Fruit fly (Drosophila melanogaster) whole organism, embryonic: Measurements from ENCODE around the gene CG5644.

Experiments
- Aef1 ChIP-seq: fragments of 200-800 bp; sonication (Bioruptor generic); IDR thresholded peaks from 3 replicates; pipeline ENCODE4 v1.3.6; 2022; ENCODE audit warnings: missing biosample characterization, missing genetic modification characterization
- B-H2 ChIP-seq: fragments of 200-800 bp; sonication (Bioruptor generic); optimal IDR thresholded peaks from 2 replicates; lab custom pipeline; 2018; ENCODE audit warnings: missing biosample characterization, mild to moderate bottlenecking, missing genetic modification characterization
- BtbVII ChIP-seq: fragments of 200-800 bp; sonication (Bioruptor generic); optimal IDR thresholded peaks from 3 replicates; lab custom pipeline; 2017; ENCODE audit warnings: missing biosample characterization, mild to moderate bottlenecking, missing genetic modification characterization
- CG10959 ChIP-seq: fragments of 200-800 bp; sonication (Bioruptor generic); IDR thresholded peaks from 2 replicates; pipeline ENCODE4 v1.3.6; 2022; ENCODE audit warnings: missing biosample characterization, missing genetic modification characterization
- CG12659 ChIP-seq: fragments of 200-800 bp; sonication (Bioruptor generic); optimal IDR thresholded peaks from 3 replicates; lab custom pipeline; 2017; ENCODE audit warnings: mild to moderate bottlenecking, missing biosample characterization, missing genetic modification reagents, missing genetic modification characterization
- CG12744 ChIP-seq: fragments of 200-800 bp; sonication (Bioruptor generic); optimal IDR thresholded peaks from 2 replicates; lab custom pipeline; 2016; ENCODE audit warnings: missing biosample characterization, missing genetic modification characterization
- CG15514 ChIP-seq: fragments of 200-800 bp; sonication (Bioruptor generic); optimal IDR thresholded peaks from 3 replicates; lab custom pipeline; 2017; ENCODE audit warnings: missing biosample characterization, missing genetic modification characterization, mild to moderate bottlenecking, moderate library complexity, missing genetic modification reagents
- CG1602 ChIP-seq: fragments of 200-800 bp; sonication (Bioruptor generic); optimal IDR thresholded peaks from 3 replicates; lab custom pipeline; 2016; ENCODE audit warnings: missing biosample characterization, missing genetic modification characterization
- CG17328 ChIP-seq: fragments of 200-800 bp; sonication (Bioruptor generic); IDR thresholded peaks from 2 replicates; pipeline ENCODE4 v1.3.6; 2022; ENCODE audit warnings: missing biosample characterization, missing genetic modification characterization
- CG17359 ChIP-seq: fragments of 200-800 bp; sonication (Bioruptor generic); optimal IDR thresholded peaks from 3 replicates; lab custom pipeline; 2018; ENCODE audit warnings: missing biosample characterization, mild to moderate bottlenecking, missing genetic modification characterization, moderate library complexity
- CG17802 ChIP-seq: fragments of 200-800 bp; sonication (Bioruptor generic); optimal IDR thresholded peaks from 2 replicates; lab custom pipeline; 2018; ENCODE audit warnings: missing biosample characterization, mild to moderate bottlenecking, missing genetic modification characterization, moderate library complexity
- CG2120 ChIP-seq: fragments of 200-800 bp; sonication (Bioruptor generic); optimal IDR thresholded peaks from 3 replicates; lab custom pipeline; 2016; ENCODE audit warnings: missing biosample characterization, missing genetic modification characterization
- CG30431 ChIP-seq: fragments of 200-800 bp; sonication (Bioruptor generic); optimal IDR thresholded peaks from 2 replicates; lab custom pipeline; 2017; ENCODE audit warnings: missing biosample characterization, missing genetic modification characterization
- CG31365 ChIP-seq: fragments of 200-800 bp; sonication (Bioruptor generic); optimal IDR thresholded peaks from 2 replicates; lab custom pipeline; 2018; ENCODE audit warnings: missing biosample characterization, mild to moderate bottlenecking, missing genetic modification characterization
- CG3281 ChIP-seq: fragments of 200-800 bp; sonication (Bioruptor generic); optimal IDR thresholded peaks from 3 replicates; lab custom pipeline; 2017; ENCODE audit warnings: missing biosample characterization, mild to moderate bottlenecking, missing genetic modification characterization
- CG33557 ChIP-seq: fragments of 200-800 bp; sonication (Bioruptor generic); optimal IDR thresholded peaks from 2 replicates; lab custom pipeline; 2019; ENCODE audit warnings: missing biosample characterization, mild to moderate bottlenecking, missing genetic modification characterization, moderate library complexity
- CG4820 ChIP-seq: fragments of 200-800 bp; sonication (Bioruptor generic); optimal IDR thresholded peaks from 3 replicates; lab custom pipeline; 2016; ENCODE audit warnings: missing biosample characterization, missing genetic modification characterization
- CG6683 ChIP-seq: fragments of 200-800 bp; sonication (Bioruptor generic); optimal IDR thresholded peaks from 2 replicates; lab custom pipeline; 2017; ENCODE audit warnings: missing biosample characterization, mild to moderate bottlenecking, missing genetic modification characterization, missing genetic modification reagents
- CG6689 ChIP-seq: fragments of 200-800 bp; sonication (Bioruptor generic); IDR thresholded peaks from 2 replicates; pipeline ENCODE4 v1.3.6; 2022; ENCODE audit warnings: missing biosample characterization, missing genetic modification characterization
- CG6765 ChIP-seq: fragments of 200-800 bp; sonication (Bioruptor generic); optimal IDR thresholded peaks from 3 replicates; lab custom pipeline; 2017; ENCODE audit warnings: missing biosample characterization, mild to moderate bottlenecking, missing genetic modification characterization
- CG7839 ChIP-seq: fragments of 200-800 bp; sonication (Bioruptor generic); optimal IDR thresholded peaks from 3 replicates; lab custom pipeline; 2018; ENCODE audit warnings: missing biosample characterization, mild to moderate bottlenecking, missing genetic modification characterization, moderate library complexity
- CG8924 ChIP-seq: fragments of 200-800 bp; optimal IDR thresholded peaks from 3 replicates; lab custom pipeline; 2019; ENCODE audit warnings: missing biosample characterization, mild to moderate bottlenecking, missing genetic modification characterization, moderate library complexity
- CG9609 ChIP-seq: fragments of 200-800 bp; sonication (Bioruptor generic); optimal IDR thresholded peaks from 3 replicates; lab custom pipeline; 2016; ENCODE audit warnings: missing biosample characterization, missing genetic modification characterization
- Chrac-16 ChIP-seq: fragments of 200-800 bp; sonication (Bioruptor generic); optimal IDR thresholded peaks from 3 replicates; lab custom pipeline; 2016; ENCODE audit warnings: missing biosample characterization, missing genetic modification characterization
- Dip3 ChIP-seq: fragments of 200-800 bp; sonication (Bioruptor generic); optimal IDR thresholded peaks from 3 replicates; lab custom pipeline; 2016; ENCODE audit warnings: missing biosample characterization, missing genetic modification characterization
- ERR ChIP-seq: fragments of 200-800 bp; sonication (Bioruptor generic); optimal IDR thresholded peaks from 2 replicates; lab custom pipeline; 2016; ENCODE audit warnings: missing biosample characterization, missing genetic modification characterization
- Fer3 ChIP-seq: fragments of 200-800 bp; sonication (Bioruptor generic); optimal IDR thresholded peaks from 2 replicates; lab custom pipeline; 2018; ENCODE audit warnings: missing biosample characterization, mild to moderate bottlenecking, missing genetic modification characterization, moderate library complexity
- Hsf ChIP-seq: fragments of 200-800 bp; sonication (Bioruptor generic); optimal IDR thresholded peaks from 3 replicates; lab custom pipeline; 2016; ENCODE audit warnings: missing biosample characterization, missing genetic modification characterization
- Ptx1 ChIP-seq: fragments of 200-800 bp; sonication (Bioruptor generic); IDR thresholded peaks from 2 replicates; pipeline ENCODE4 v1.3.6; 2022; ENCODE audit warnings: missing biosample characterization, missing genetic modification characterization
- Rfx ChIP-seq: fragments of 200-800 bp; sonication (Bioruptor generic); IDR thresholded peaks from 2 replicates; pipeline ENCODE4 v1.3.6; 2022; ENCODE audit warnings: missing biosample characterization, missing genetic modification characterization
- Side ChIP-seq: fragments of 200-800 bp; sonication (Bioruptor generic); optimal IDR thresholded peaks from 2 replicates; lab custom pipeline; 2016; ENCODE audit warnings: missing biosample characterization, missing genetic modification characterization
- bab2 ChIP-seq: fragments of 200-800 bp; sonication (Bioruptor generic); optimal IDR thresholded peaks from 2 replicates; lab custom pipeline; 2016; ENCODE audit warnings: missing biosample characterization, missing genetic modification characterization
- bcd ChIP-seq: fragments of 200-800 bp; sonication (Bioruptor generic); optimal IDR thresholded peaks from 2 replicates; lab custom pipeline; 2017; ENCODE audit warnings: missing biosample characterization, mild to moderate bottlenecking, missing genetic modification characterization
- caup ChIP-seq: fragments of 200-800 bp; sonication (Bioruptor generic); optimal IDR thresholded peaks from 3 replicates; lab custom pipeline; 2017; ENCODE audit warnings: missing biosample characterization, mild to moderate bottlenecking, missing genetic modification characterization, moderate library complexity; ENCODE audit not compliant: severe bottlenecking
- dmrt99B ChIP-seq: fragments of 200-800 bp; sonication (Bioruptor generic); optimal IDR thresholded peaks from 2 replicates; lab custom pipeline; 2018; ENCODE audit warnings: missing biosample characterization, mild to moderate bottlenecking, missing genetic modification characterization, moderate library complexity
- dpn ChIP-seq, 2 experiments: fragments of 200-800 bp; sonication (Bioruptor generic); optimal IDR thresholded peaks; 3 replicates each; lab custom pipeline; 2016; ENCODE audit warnings: missing biosample characterization in 2 of 2, missing genetic modification characterization in 2 of 2
- en ChIP-seq: fragments of 200-800 bp; sonication (Bioruptor generic); optimal IDR thresholded peaks from 2 replicates; lab custom pipeline; 2016; ENCODE audit warnings: missing biosample characterization, missing genetic modification characterization
- ftz-f1 ChIP-seq: fragments of 200-800 bp; sonication (Bioruptor generic); optimal IDR thresholded peaks from 2 replicates; lab custom pipeline; 2016; ENCODE audit warnings: missing biosample characterization, missing genetic modification characterization
- gfzf ChIP-seq: fragments of 200-800 bp; sonication (Bioruptor generic); optimal IDR thresholded peaks from 2 replicates; lab custom pipeline; 2016; ENCODE audit warnings: missing biosample characterization, mild to moderate bottlenecking, missing genetic modification characterization, moderate library complexity
- her ChIP-seq: fragments of 200-800 bp; sonication (Bioruptor generic); optimal IDR thresholded peaks from 2 replicates; lab custom pipeline; 2016; ENCODE audit warnings: missing biosample characterization, missing genetic modification characterization
- jing ChIP-seq: fragments of 200-800 bp; sonication (Bioruptor generic); optimal IDR thresholded peaks from 2 replicates; lab custom pipeline; 2018; ENCODE audit warnings: missing biosample characterization, mild to moderate bottlenecking, missing genetic modification characterization
- nom ChIP-seq: fragments of 200-800 bp; sonication (Bioruptor generic); optimal IDR thresholded peaks from 2 replicates; lab custom pipeline; 2017; ENCODE audit warnings: missing biosample characterization, missing genetic modification characterization, mild to moderate bottlenecking, moderate library complexity, missing genetic modification reagents
- pho ChIP-seq: fragments of 200-800 bp; sonication (Bioruptor generic); optimal IDR thresholded peaks from 2 replicates; lab custom pipeline; 2016; ENCODE audit warnings: missing biosample characterization, missing genetic modification characterization
- repo ChIP-seq: fragments of 200-800 bp; sonication (Bioruptor generic); optimal IDR thresholded peaks from 2 replicates; lab custom pipeline; 2016; ENCODE audit warnings: missing biosample characterization, missing genetic modification characterization
- row ChIP-seq: fragments of 200-800 bp; sonication (Bioruptor generic); IDR thresholded peaks from 3 replicates; pipeline ENCODE4 v1.3.6; 2022; ENCODE audit warnings: missing biosample characterization, missing genetic modification characterization
- salm ChIP-seq: fragments of 200-800 bp; sonication (Bioruptor generic); optimal IDR thresholded peaks from 2 replicates; lab custom pipeline; 2018; ENCODE audit warnings: missing biosample characterization, mild to moderate bottlenecking, missing genetic modification characterization
- seq ChIP-seq: fragments of 200-800 bp; sonication (Bioruptor generic); IDR thresholded peaks from 2 replicates; pipeline ENCODE4 v1.3.6; 2022; ENCODE audit warnings: missing biosample characterization, missing genetic modification characterization
- stwl ChIP-seq: fragments of 200-800 bp; sonication (Bioruptor generic); optimal IDR thresholded peaks from 3 replicates; lab custom pipeline; 2018; ENCODE audit warnings: missing biosample characterization, mild to moderate bottlenecking, missing genetic modification characterization, moderate library complexity
- tap ChIP-seq: fragments of 200-800 bp; optimal IDR thresholded peaks from 3 replicates; lab custom pipeline; 2019; ENCODE audit warnings: missing biosample characterization, mild to moderate bottlenecking, missing genetic modification characterization, moderate library complexity
- unpg ChIP-seq: fragments of 200-800 bp; sonication (Bioruptor generic); optimal IDR thresholded peaks from 3 replicates; lab custom pipeline; 2018; ENCODE audit warnings: missing biosample characterization, mild to moderate bottlenecking, missing genetic modification characterization, moderate library complexity

The CG5644 gene

DNA sequence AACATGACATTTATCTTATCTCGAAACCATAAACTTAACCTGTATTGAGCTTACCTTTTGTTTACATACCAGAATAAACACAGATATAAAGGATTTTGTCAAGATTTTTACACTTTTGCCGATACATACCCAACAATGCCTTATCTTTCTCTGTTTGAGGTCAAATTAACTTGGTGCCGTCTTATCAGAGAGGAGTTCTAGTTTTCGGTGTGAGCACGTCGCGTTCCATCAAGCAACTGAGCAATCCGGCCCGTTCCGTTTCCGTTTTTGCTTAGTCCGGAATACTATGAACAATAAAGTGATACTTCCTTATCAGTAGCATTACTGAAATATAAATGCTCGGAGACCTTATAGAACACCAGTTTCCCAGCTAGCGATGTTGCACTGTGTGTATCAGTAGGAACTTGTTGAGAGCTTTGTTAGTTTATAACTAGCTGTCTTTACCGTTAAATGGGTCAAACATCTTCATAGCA lies 6.2 kb upstream of the CG5644 start, which contains the start of gene Galk (continued):
- TF ChIP-seq nom (GFP tag; lab: Kevin White, UChicago) (peak; percentile 39), caup (GFP tag; lab: Kevin White, UChicago) (peak; percentile 65), CG3281 (GFP tag; lab: Kevin White, UChicago) (peak; percentile 49), CG33557 (peak; percentile 56), bcd (GFP tag; lab: Kevin White, UChicago) (peak; percentile 50), CG1602 (GFP tag; lab: Kevin White, UChicago) (peak; percentile 4), CG9609 (GFP tag; lab: Kevin White, UChicago) (peak; percentile 62), CG6683 (peak; percentile 7), seq (0 out of 2 replicates have a peak, but pooled peaks have one; percentile 10), repo (GFP tag; lab: Kevin White, UChicago) (peak; percentile 18), CG17328 (peak; percentile 49; the same call in 1 of the 2 replicates), CG6765 (GFP tag; lab: Kevin White, UChicago) (peak; percentile 68), ftz-f1 (GFP tag; lab: Kevin White, UChicago) (peak; percentile 78), her (GFP tag; lab: Kevin White, UChicago) (peak; percentile 65), CG10959 (GFP tag; lab: Robert Waterston, UW) (peak; percentile 30; the same call in 1 of the 2 replicates), Side (GFP tag; lab: Kevin White, UChicago) (peak; percentile 66), CG30431 (GFP tag; lab: Kevin White, UChicago) (no peak), salm (tag; lab: Kevin White, UChicago) (peak; percentile 65), row (peak; percentile 92), CG31365 (tag; lab: Kevin White, UChicago) (peak; percentile 26), tap (peak; percentile 48), unpg (peak; percentile 48), pho (GFP tag; lab: Kevin White, UChicago) (peak; percentile 36), Aef1 (GFP tag; lab: Robert Waterston, UW) (peak; percentile 53; the same call in 1 of the 3 replicates), stwl (no peak), CG12659 (GFP tag; lab: Kevin White, UChicago) (peak; percentile 28), CG12744 (no peak), CG4820 (peak; percentile 39), CG2120 (peak; percentile 87), ERR (GFP tag; lab: Kevin White, UChicago) (peak; percentile 68), Fer3 (tag; lab: Kevin White, UChicago) (peak; percentile 67), CG17359 (tag; lab: Kevin White, UChicago) (peak; percentile 55), bab2 (GFP tag; lab: Kevin White, UChicago) (peak; percentile 48), CG15514 (GFP tag; lab: Kevin White, UChicago) (peak; percentile 72), dmrt99B (tag; lab: Kevin White, UChicago) (no peak), Dip3 (peak; percentile 43), Rfx (peak; percentile 93), en (GFP tag; lab: Kevin White, UChicago) (no peak), CG8924 (tag; lab: Kevin White, UChicago) (peak; percentile 42), dpn (GFP tag; optimal IDR thresholded peaks at IDR 0.05; lab: Kevin White, UChicago) (peak; percentile 68 to 75), Ptx1 (GFP tag; lab: Robert Waterston, UW) (peak; percentile 65), Chrac-16 (peak; percentile 53), B-H2 (peak; percentile 48), gfzf (no peak), CG17802 (peak; percentile 25), BtbVII (GFP tag; lab: Kevin White, UChicago) (peak; percentile 80), CG6689 (GFP tag; lab: Robert Waterston, UW) (peak; percentile 39; the same call in 1 of the 2 replicates), Hsf (peak; percentile 10), jing (GFP tag; lab: Kevin White, UChicago) (no peak), CG7839 (tag; lab: Kevin White, UChicago) (peak; percentile 59)
